Worm (Caenorhabditis elegans) whole organism, L1 larva: ENCODE data around the gene F08H9.3.

ENCODE experiments used
- C16A3.4 ChIP-seq: fragments of 150-350 bp; optimal IDR thresholded peaks from 2 replicates; lab custom pipeline; 2014; ENCODE audit warnings: missing biosample characterization, missing genetic modification characterization
- F16B12.6 ChIP-seq: fragments of 150-350 bp; optimal IDR thresholded peaks from 2 replicates; lab custom pipeline; 2014; ENCODE audit warnings: missing biosample characterization, missing genetic modification characterization
- Y116A8C.19 ChIP-seq: sonication (generic microtip); optimal IDR thresholded peaks from 2 replicates; lab custom pipeline; 2016; ENCODE audit warnings: missing compliant biosample characterization, missing genetic modification characterization, borderline replicate concordance
- ama-1 ChIP-seq: fragments of 150-350 bp; optimal IDR thresholded peaks from 2 replicates; lab custom pipeline; 2014
- blmp-1 ChIP-seq: fragments of 150-350 bp; optimal IDR thresholded peaks from 2 replicates; lab custom pipeline; 2014; ENCODE audit warnings: missing biosample characterization, missing genetic modification characterization
- ceh-8 ChIP-seq: fragments of 200-800 bp; sonication (Bioruptor generic); optimal IDR thresholded peaks from 2 replicates; lab custom pipeline; 2018; ENCODE audit warnings: mild to moderate bottlenecking, missing genetic modification characterization, moderate library complexity, missing compliant biosample characterization
- ceh-82 ChIP-seq, 3 experiments: fragments of 150-350 bp in 1 of 3; sonication (generic microtip) in 2 of 3; optimal IDR thresholded peaks; 2 replicates each; lab custom pipeline; 2014 to 2017; ENCODE audit warnings: missing biosample characterization in 3 of 3, missing genetic modification characterization in 3 of 3
- ceh-88 ChIP-seq: fragments of 200-800 bp; sonication (Bioruptor generic); IDR thresholded peaks from 2 replicates; pipeline ENCODE4 v1.3.6; 2022; ENCODE audit warnings: missing genetic modification characterization, missing compliant biosample characterization
- ceh-90 ChIP-seq: sonication (generic microtip); optimal IDR thresholded peaks from 2 replicates; lab custom pipeline; 2016; ENCODE audit warnings: missing genetic modification characterization, missing compliant biosample characterization
- dpl-1 ChIP-seq, 3 experiments: fragments of 150-350 bp in 2 of 3; sonication (generic microtip) in 1 of 3; optimal IDR thresholded peaks; 2 replicates each; lab custom pipeline; 2014 to 2017; ENCODE audit warnings: missing biosample characterization in 3 of 3, missing genetic modification characterization in 3 of 3, missing genetic modification reagents in 3 of 3
- efl-1 ChIP-seq, 4 experiments: fragments of 150-350 bp; optimal IDR thresholded peaks in 3 of 4; peaks in 1 of 4; 1 replicate in 1 of 4; 2 replicates in 3 of 4; lab custom pipeline; 2014; ENCODE audit warnings: missing biosample characterization in 2 of 4, missing genetic modification characterization in 2 of 4, missing genetic modification reagents in 2 of 4
- efl-3 ChIP-seq: fragments of 200-800 bp; sonication (Bioruptor generic); optimal IDR thresholded peaks from 2 replicates; lab custom pipeline; 2018; ENCODE audit warnings: mild to moderate bottlenecking, missing genetic modification characterization, missing compliant biosample characterization
- egl-13 ChIP-seq: sonication (generic microtip); optimal IDR thresholded peaks from 2 replicates; lab custom pipeline; 2016; ENCODE audit warnings: missing genotype, missing genetic modification reagents, missing genetic modification characterization, missing compliant biosample characterization
- egl-27 ChIP-seq, 2 experiments: fragments of 150-350 bp in 1 of 2; sonication (generic microtip); optimal IDR thresholded peaks; 3 replicates each; lab custom pipeline; 2017 to 2018; ENCODE audit warnings: missing biosample characterization in 2 of 2, missing genetic modification characterization in 2 of 2, missing genetic modification reagents in 2 of 2
- elt-2 ChIP-seq: sonication (generic microtip); optimal IDR thresholded peaks from 2 replicates; lab custom pipeline; 2016; ENCODE audit warnings: missing genetic modification characterization, mild to moderate bottlenecking, inconsistent platforms, missing compliant biosample characterization, missing genetic modification reagents
- elt-3 ChIP-seq, 6 experiments: fragments of 150-350 bp in 1 of 6; sonication (generic microtip); optimal IDR thresholded peaks; 2 replicates each; lab custom pipeline; 2017 to 2018; ENCODE audit warnings: missing biosample characterization in 6 of 6, missing genetic modification characterization in 6 of 6, inconsistent platforms in 1 of 6
- ets-5 ChIP-seq: fragments of 200-800 bp; sonication (Bioruptor generic); IDR thresholded peaks from 2 replicates; pipeline ENCODE4 v1.3.6; 2022; ENCODE audit warnings: missing genetic modification characterization, missing compliant biosample characterization
- fos-1 ChIP-seq: fragments of 150-350 bp; optimal IDR thresholded peaks from 2 replicates; lab custom pipeline; 2014; ENCODE audit warnings: missing biosample characterization, missing genetic modification characterization
- hlh-4 ChIP-seq: sonication (generic microtip); optimal IDR thresholded peaks from 2 replicates; lab custom pipeline; 2016; ENCODE audit warnings: mild to moderate bottlenecking, missing genetic modification characterization, missing compliant biosample characterization
- hpl-2 ChIP-seq: fragments of 150-350 bp; optimal IDR thresholded peaks from 2 replicates; lab custom pipeline; 2014; ENCODE audit warnings: missing biosample characterization, missing genetic modification reagents, missing genetic modification characterization
- isw-1 ChIP-seq: fragments of 200-800 bp; sonication (Bioruptor generic); IDR thresholded peaks from 2 replicates; pipeline ENCODE4 v1.3.6; 2022; ENCODE audit warnings: missing genetic modification characterization, missing compliant biosample characterization
- jun-1 ChIP-seq: fragments of 150-350 bp; optimal IDR thresholded peaks from 2 replicates; lab custom pipeline; 2014; ENCODE audit warnings: missing biosample characterization, missing genetic modification reagents, missing genetic modification characterization
- lin-15B ChIP-seq: fragments of 150-350 bp; sonication (generic microtip); optimal IDR thresholded peaks from 3 replicates; lab custom pipeline; 2014; ENCODE audit warnings: missing biosample characterization, missing genetic modification characterization
- lin-35 ChIP-seq, 2 experiments: fragments of 150-350 bp; optimal IDR thresholded peaks; 2 replicates each; lab custom pipeline; 2014; ENCODE audit warnings: missing biosample characterization in 2 of 2, missing genetic modification characterization in 2 of 2, missing genetic modification reagents in 2 of 2
- lin-39 ChIP-seq: fragments of 150-350 bp; optimal IDR thresholded peaks from 2 replicates; lab custom pipeline; 2014; ENCODE audit warnings: missing biosample characterization, missing genetic modification reagents, missing genetic modification characterization
- lsy-2 ChIP-seq, 2 experiments: fragments of 150-350 bp; optimal IDR thresholded peaks; 2 replicates each; lab custom pipeline; 2014; ENCODE audit warnings: missing biosample characterization in 2 of 2, missing genetic modification characterization in 2 of 2
- mef-2 ChIP-seq: fragments of 150-350 bp; optimal IDR thresholded peaks from 2 replicates; lab custom pipeline; 2014; ENCODE audit warnings: missing biosample characterization, missing genetic modification characterization
- mep-1 ChIP-seq: fragments of 150-350 bp; optimal IDR thresholded peaks from 2 replicates; lab custom pipeline; 2014; ENCODE audit warnings: missing biosample characterization, missing genetic modification characterization
- nhr-11 ChIP-seq: fragments of 150-350 bp; optimal IDR thresholded peaks from 2 replicates; lab custom pipeline; 2014; ENCODE audit warnings: missing biosample characterization, missing genetic modification characterization
- nhr-12 ChIP-seq: sonication (generic microtip); optimal IDR thresholded peaks from 2 replicates; lab custom pipeline; 2017; ENCODE audit warnings: missing biosample characterization, missing genetic modification characterization
- nhr-19 ChIP-seq: fragments of 200-800 bp; sonication (Bioruptor generic); conservative IDR thresholded peaks from 2 replicates; pipeline ENCODE4 v1.3.6; 2022; ENCODE audit warnings: missing genetic modification characterization, missing compliant biosample characterization
- nhr-20 ChIP-seq: sonication (generic microtip); optimal IDR thresholded peaks from 2 replicates; lab custom pipeline; 2016; ENCODE audit warnings: mild to moderate bottlenecking, missing genetic modification characterization, missing compliant biosample characterization
- nhr-237 ChIP-seq: fragments of 150-350 bp; optimal IDR thresholded peaks from 2 replicates; lab custom pipeline; 2014; ENCODE audit warnings: missing biosample characterization, missing genetic modification characterization
- nhr-28 ChIP-seq: fragments of 150-350 bp; optimal IDR thresholded peaks from 2 replicates; lab custom pipeline; 2014; ENCODE audit warnings: missing biosample characterization, missing genetic modification characterization
- nhr-71 ChIP-seq: sonication (generic microtip); optimal IDR thresholded peaks from 2 replicates; lab custom pipeline; 2016; ENCODE audit warnings: mild to moderate bottlenecking, missing genetic modification characterization, moderate library complexity, missing compliant biosample characterization
- nhr-77 ChIP-seq: fragments of 150-350 bp; optimal IDR thresholded peaks from 2 replicates; lab custom pipeline; 2014; ENCODE audit warnings: missing biosample characterization, missing genetic modification characterization
- nhr-85 ChIP-seq: sonication (generic microtip); peaks from one replicate; lab custom pipeline; 2016; ENCODE audit warnings: missing genetic modification characterization, inconsistent platforms, missing compliant biosample characterization
- pqm-1 ChIP-seq: sonication (generic microtip); optimal IDR thresholded peaks from 3 replicates; lab custom pipeline; 2017; ENCODE audit warnings: missing biosample characterization, missing genetic modification characterization
- rnt-1 ChIP-seq: sonication (generic microtip); optimal IDR thresholded peaks from 2 replicates; lab custom pipeline; 2016; ENCODE audit warnings: mild to moderate bottlenecking, missing genetic modification characterization, moderate library complexity, missing compliant biosample characterization
- snu-23 ChIP-seq: sonication (generic microtip); optimal IDR thresholded peaks from 2 replicates; lab custom pipeline; 2016; ENCODE audit warnings: missing genetic modification characterization, missing compliant biosample characterization
- sup-37 ChIP-seq: fragments of 200-800 bp; sonication (Bioruptor generic); optimal IDR thresholded peaks from 2 replicates; lab custom pipeline; 2018; ENCODE audit warnings: mild to moderate bottlenecking, missing genetic modification characterization, missing compliant biosample characterization
- swsn-7 ChIP-seq: sonication (generic microtip); optimal IDR thresholded peaks from 2 replicates; lab custom pipeline; 2016; ENCODE audit warnings: missing genetic modification characterization, missing compliant biosample characterization
- tbx-2 ChIP-seq: sonication (generic microtip); optimal IDR thresholded peaks from 2 replicates; lab custom pipeline; 2016; ENCODE audit warnings: missing genetic modification characterization, missing compliant biosample characterization
- tlp-1 ChIP-seq: fragments of 150-350 bp; optimal IDR thresholded peaks from 2 replicates; lab custom pipeline; 2014; ENCODE audit warnings: missing biosample characterization, missing genetic modification characterization
- unc-30 ChIP-seq: sonication (generic microtip); optimal IDR thresholded peaks from 2 replicates; lab custom pipeline; 2017; ENCODE audit warnings: missing biosample characterization, missing genetic modification characterization
- unc-62 ChIP-seq: fragments of 150-350 bp; optimal IDR thresholded peaks from 2 replicates; lab custom pipeline; 2014; ENCODE audit warnings: missing biosample characterization, missing genetic modification reagents, missing genetic modification characterization
- unc-98 ChIP-seq: fragments of 200-800 bp; sonication (Bioruptor generic); IDR thresholded peaks from 2 replicates; pipeline ENCODE4 v1.3.6; 2022; ENCODE audit warnings: missing genetic modification characterization, missing compliant biosample characterization
- zag-1 ChIP-seq: fragments of 150-350 bp; optimal IDR thresholded peaks from 2 replicates; lab custom pipeline; 2014; ENCODE audit warnings: missing biosample characterization, missing genetic modification characterization

Gene F08H9.3

DNA sequence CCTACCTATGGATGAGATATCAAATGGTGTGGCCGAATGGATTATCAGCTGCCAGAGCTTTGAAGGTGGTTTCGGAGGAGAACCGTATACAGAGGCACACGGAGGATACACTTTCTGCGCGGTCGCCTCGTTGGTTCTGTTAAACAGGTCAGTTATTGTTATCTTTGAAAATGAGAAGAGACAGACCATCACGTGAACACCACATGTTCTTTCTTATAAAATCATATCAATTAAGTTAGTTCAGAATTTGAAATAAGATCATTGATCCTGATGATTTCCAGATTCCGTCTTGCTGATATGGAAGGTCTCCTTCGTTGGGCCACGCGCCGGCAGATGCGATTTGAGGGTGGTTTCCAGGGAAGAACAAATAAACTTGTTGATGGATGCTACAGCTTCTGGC, 14.5 kb downstream of the F08H9.3 start:
- TF ChIP-seq nhr-19, result no peak
- TF ChIP-seq ceh-88, result no peak
- TF ChIP-seq lin-15B (tag; lab: Kevin White, UChicago), result no peak
- TF ChIP-seq elt-3 (tag; optimal IDR thresholded peaks at IDR 0.05; lab: Kevin White, UChicago), result peak in 1 of 6 experiments; percentile 69
- TF ChIP-seq nhr-71 (tag; lab: Kevin White, UChicago), result peak; percentile 14
- no peak for TF ChIP-seq isw-1 (GFP tag; lab: Robert Waterston, UW)

DNA sequence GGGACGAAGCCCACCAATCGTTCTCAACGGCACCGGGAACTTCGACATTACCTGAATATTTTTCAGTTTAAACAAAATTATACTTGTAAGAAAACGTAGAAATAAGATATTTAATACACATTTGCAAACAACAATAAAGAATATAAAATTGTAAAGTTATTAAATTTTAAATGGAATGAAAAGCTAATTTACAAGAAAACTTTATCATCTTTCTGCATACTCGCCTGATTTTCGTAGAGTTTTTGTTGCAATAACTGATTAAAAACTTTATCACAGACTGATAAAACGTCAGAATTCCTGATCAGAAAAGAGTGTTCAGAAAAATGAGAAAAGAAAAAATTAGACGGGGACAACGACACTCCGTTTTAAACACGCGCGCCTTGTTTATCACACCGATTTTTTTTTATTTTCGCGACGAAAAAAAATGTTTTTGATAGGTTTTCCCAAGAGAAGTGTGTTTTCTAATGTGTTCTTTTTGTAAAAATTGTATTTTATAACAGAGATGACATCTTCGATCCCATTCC, 15.8 kb downstream of the F08H9.3 start, which contains the start of the genes dlat-1 and fntb-1:
Gene dlat-1, minus strand, starts transcription at position 51 of the 524 bp plus-strand sequence.
Gene fntb-1, plus strand, starts transcription at position 412 of the 524 bp plus-strand sequence.
- TF ChIP-seq nhr-11 (tag; lab: Kevin White, UChicago) (no peak), efl-1 (optimal IDR thresholded peaks at IDR 0.05; lab: Kevin White, UChicago) (peak; percentile 12 to 25), efl-1 (GFP tag; optimal IDR thresholded peaks at IDR 0.05 in 1 of 2; lab: Kevin White, UChicago) (peak; percentile 20 to 90), lin-39 (no peak), elt-2 (tag; lab: Kevin White, UChicago) (peak; percentile 70), ama-1 (lab: Kevin White, UChicago) (peak; percentile 31), lsy-2 (tag; optimal IDR thresholded peaks at IDR 0.05; lab: Kevin White, UChicago) (peak in 1 of 2 experiments; percentile 27), egl-13 (no peak), F16B12.6 (tag; lab: Kevin White, UChicago) (no peak), rnt-1 (tag; lab: Kevin White, UChicago) (no peak), nhr-237 (tag; lab: Kevin White, UChicago) (no peak), nhr-28 (tag; lab: Kevin White, UChicago) (no peak), unc-30 (tag; lab: Kevin White, UChicago) (no peak), egl-27 (tag; optimal IDR thresholded peaks at IDR 0.05; lab: Kevin White, UChicago) (no peak), ceh-8 (no peak), unc-98 (GFP tag; lab: Robert Waterston, UW) (no peak), lin-35 (GFP tag; optimal IDR thresholded peaks at IDR 0.05; lab: Kevin White, UChicago) (peak in 1 of 2 experiments; percentile 29), blmp-1 (tag; lab: Kevin White, UChicago) (no peak), mep-1 (tag; lab: Kevin White, UChicago) (no peak), swsn-7 (tag; lab: Kevin White, UChicago) (no peak), ceh-82 (tag; optimal IDR thresholded peaks at IDR 0.05; lab: Kevin White, UChicago) (no peak), zag-1 (no peak), efl-3 (GFP tag; lab: Kevin White, UChicago) (no peak), dpl-1 (GFP tag; optimal IDR thresholded peaks at IDR 0.05; lab: Kevin White, UChicago) (peak in 2 of 3 experiments; percentile 4 to 32), tbx-2 (no peak), ets-5 (no peak), jun-1 (tag; lab: Kevin White, UChicago) (no peak), fos-1 (tag; lab: Kevin White, UChicago) (no peak), Y116A8C.19 (no peak), tlp-1 (tag; lab: Kevin White, UChicago) (no peak), nhr-20 (tag; lab: Kevin White, UChicago) (no peak), sup-37 (GFP tag; lab: Kevin White, UChicago) (no peak), hlh-4 (tag; lab: Kevin White, UChicago) (no peak), ceh-90 (tag; lab: Kevin White, UChicago) (no peak), elt-3 (tag; optimal IDR thresholded peaks at IDR 0.05; lab: Kevin White, UChicago) (peak in 1 of 6 experiments; percentile 9), hpl-2 (GFP tag; lab: Kevin White, UChicago) (no peak), mef-2 (tag; lab: Kevin White, UChicago) (no peak), snu-23 (GFP tag; lab: Kevin White, UChicago) (peak; percentile 18), pqm-1 (tag; lab: Kevin White, UChicago) (peak; percentile 13), unc-62 (GFP tag; lab: Kevin White, UChicago) (no peak), nhr-12 (no peak), nhr-85 (tag; lab: Kevin White, UChicago) (no peak), nhr-77 (no peak), nhr-71 (tag; lab: Kevin White, UChicago) (peak; percentile 29), C16A3.4 (no peak)
